Worm (Caenorhabditis elegans) whole organism, midembryonic: ENCODE measurements around the gene aagr-4.
A peak's percentile ranks its signal among the peaks of the same experiment; 100 is the strongest.

Experiments
- T22C8.4 ChIP-seq: fragments of 200-800 bp; sonication (Bioruptor generic); IDR thresholded peaks from 2 replicates; pipeline ENCODE4 v1.3.6; 2022; ENCODE audit warnings: missing genetic modification characterization, missing compliant biosample characterization
- cog-1 ChIP-seq: sonication (generic microtip); optimal IDR thresholded peaks from 2 replicates; lab custom pipeline; 2016; ENCODE audit warnings: missing genetic modification characterization, missing compliant biosample characterization
- flt-1 ChIP-seq: fragments of 200-800 bp; sonication (Bioruptor generic); IDR thresholded peaks from 2 replicates; pipeline ENCODE4 v1.3.6; 2022; ENCODE audit warnings: missing genetic modification characterization, missing compliant biosample characterization
- klf-2 ChIP-seq: fragments of 200-800 bp; sonication (Bioruptor generic); conservative IDR thresholded peaks from 2 replicates; pipeline ENCODE4 v1.3.6; 2022; ENCODE audit warnings: missing genetic modification reagents, missing genetic modification characterization, missing compliant biosample characterization
- med-1 ChIP-seq: sonication (generic microtip); optimal IDR thresholded peaks from 2 replicates; lab custom pipeline; 2017; ENCODE audit warnings: missing genetic modification characterization, mild to moderate bottlenecking, missing compliant biosample characterization, antibody characterized with exemption, missing genetic modification reagents; ENCODE audit not compliant: insufficient read depth
- ref-1 ChIP-seq: fragments of 200-800 bp; sonication (Bioruptor generic); conservative IDR thresholded peaks from 2 replicates; pipeline ENCODE4 v1.3.6; 2022; ENCODE audit warnings: missing genetic modification reagents, missing genetic modification characterization, missing compliant biosample characterization
- tab-1 ChIP-seq: fragments of 200-800 bp; sonication (Bioruptor generic); IDR thresholded peaks from 2 replicates; pipeline ENCODE4 v1.3.6; 2022; ENCODE audit warnings: missing genetic modification characterization, missing compliant biosample characterization
- ztf-23 ChIP-seq: fragments of 200-800 bp; sonication (Bioruptor generic); IDR thresholded peaks from 2 replicates; pipeline ENCODE4 v1.3.6; 2022; ENCODE audit warnings: missing genetic modification reagents, missing genetic modification characterization, missing compliant biosample characterization
- ztf-29 ChIP-seq: fragments of 200-800 bp; sonication (Bioruptor generic); IDR thresholded peaks from 2 replicates; pipeline ENCODE4 v1.3.6; 2022; ENCODE audit warnings: missing genetic modification reagents, missing genetic modification characterization, missing compliant biosample characterization

DNA sequence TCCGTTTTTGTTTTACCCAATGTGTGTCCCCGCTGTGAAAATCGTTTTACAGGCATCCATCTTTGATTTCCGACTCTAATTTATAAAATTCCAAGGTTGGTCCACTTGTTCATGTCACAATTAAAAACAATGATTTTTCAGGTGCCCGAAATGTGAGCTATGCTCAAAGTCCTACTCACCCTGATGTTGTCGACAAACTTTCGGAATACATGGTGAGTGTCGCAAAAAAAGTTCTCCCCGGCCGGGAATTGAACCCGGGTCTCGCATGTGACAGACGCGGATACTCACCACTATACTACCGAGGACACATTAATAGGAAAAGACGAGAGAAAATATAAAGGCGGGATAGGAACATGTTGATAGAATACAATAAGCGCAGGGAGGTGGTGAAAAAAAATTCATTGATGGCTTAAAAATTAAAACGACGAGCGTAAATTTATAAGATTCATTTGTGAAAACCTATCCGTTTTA lies 29.2 kb downstream of the aagr-4 start, which contains the start of gene egl-17:
- peak; percentile 91 for TF ChIP-seq T22C8.4 (GFP tag; lab: Robert Waterston, UW)
- TF ChIP-seq ref-1 (GFP tag; lab: Robert Waterston, UW) = peak; percentile 93
- peak; percentile 94 for TF ChIP-seq tab-1 (GFP tag; lab: Robert Waterston, UW)
- TF ChIP-seq ztf-29 (GFP tag; lab: Robert Waterston, UW) = peak; percentile 96
- TF ChIP-seq klf-2 (GFP tag; lab: Robert Waterston, UW) = peak; percentile 96
- TF ChIP-seq ztf-23 (GFP tag; lab: Robert Waterston, UW) = peak; percentile 96
- peak; percentile 97 for TF ChIP-seq flt-1 (GFP tag; lab: Robert Waterston, UW)
- TF ChIP-seq med-1 = peak; percentile 73
- peak; percentile 89 for TF ChIP-seq cog-1 (tag; lab: Kevin White, UChicago)
